Worm (Caenorhabditis elegans): ENCODE results near the gene srh-194.

Gene srh-194

DNA sequence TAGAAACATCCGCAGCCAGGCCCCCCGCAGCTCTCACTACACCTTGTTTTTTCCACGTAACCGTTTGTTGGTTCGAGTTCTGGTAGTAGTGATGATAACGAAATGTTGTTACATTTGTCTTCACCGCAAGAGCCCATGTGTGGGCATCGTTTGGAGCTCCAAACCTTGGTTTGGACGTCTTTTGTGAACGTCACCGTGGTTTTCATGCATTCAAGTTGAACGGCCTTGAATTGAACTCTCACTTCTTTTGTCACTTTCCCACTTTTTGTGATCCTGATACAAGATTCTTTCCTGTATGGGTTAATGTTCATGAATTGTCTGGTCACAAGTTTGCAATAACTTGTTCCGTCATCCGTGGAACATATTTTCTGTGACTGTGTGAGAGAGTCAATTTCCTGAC is 10.5 kb upstream of the srh-194 start:
- TF ChIP-seq R02D3.7 (tag; optimal IDR thresholded peaks at IDR 0.05) (no peak), mab-5 (tag; optimal IDR thresholded peaks at IDR 0.05) (no peak), egl-27 (tag; optimal IDR thresholded peaks at IDR 0.05) (no peak), elt-1 (tag; optimal IDR thresholded peaks at IDR 0.05) (no peak), elt-3 (tag; optimal IDR thresholded peaks at IDR 0.05) (no peak), nhr-25 (tag; optimal IDR thresholded peaks at IDR 0.05) (no peak), gmeb-1 (tag; optimal IDR thresholded peaks at IDR 0.05) (no peak), ztf-4 (tag; optimal IDR thresholded peaks at IDR 0.05) (no peak), C34F6.9 (tag; optimal IDR thresholded peaks at IDR 0.05) (no peak), ceh-16 (tag; optimal IDR thresholded peaks at IDR 0.05) (no peak), mbf-1 (tag; optimal IDR thresholded peaks at IDR 0.05) (no peak), Y55F3AM.14 (GFP tag; optimal IDR thresholded peaks at IDR 0.05) (no peak), nhr-11 (tag; optimal IDR thresholded peaks at IDR 0.05) (no peak), ceh-82 (tag; optimal IDR thresholded peaks at IDR 0.05) (no peak), ama-1 (optimal IDR thresholded peaks at IDR 0.05) (no peak), dmd-4 (tag; optimal IDR thresholded peaks at IDR 0.05) (no peak), sma-3 (GFP tag; optimal IDR thresholded peaks at IDR 0.05) (no peak), nhr-23 (tag; optimal IDR thresholded peaks at IDR 0.05) (no peak), nhr-10 (tag; optimal IDR thresholded peaks at IDR 0.05) (no peak)

DNA sequence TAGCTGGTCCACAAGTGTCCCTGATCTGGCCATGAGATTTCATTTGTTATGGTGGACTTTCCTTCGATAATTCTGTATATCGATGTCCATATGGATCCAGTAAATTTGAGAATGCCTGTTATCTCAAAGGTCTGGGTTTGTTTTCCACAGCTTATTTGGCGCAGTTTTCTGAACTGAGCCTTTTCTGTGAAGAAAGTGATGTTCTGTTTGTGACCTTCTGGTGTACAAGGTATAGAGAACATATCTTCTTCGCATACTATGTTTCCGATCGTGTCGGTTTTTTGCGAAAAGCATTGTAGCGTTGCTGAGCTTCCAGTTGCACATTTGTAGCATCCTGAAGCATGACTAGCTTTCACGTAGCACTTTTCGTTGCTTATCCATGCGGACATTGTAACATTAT is 9.5 kb upstream of the srh-194 start:
- no peak for TF ChIP-seq Y55F3AM.14 (GFP tag; optimal IDR thresholded peaks at IDR 0.05)
- TF ChIP-seq unc-39 (tag; optimal IDR thresholded peaks at IDR 0.05) = no peak
- TF ChIP-seq unc-55 (GFP tag; optimal IDR thresholded peaks at IDR 0.05) = no peak
- TF ChIP-seq dmd-4 (tag; optimal IDR thresholded peaks at IDR 0.05) = no peak

DNA sequence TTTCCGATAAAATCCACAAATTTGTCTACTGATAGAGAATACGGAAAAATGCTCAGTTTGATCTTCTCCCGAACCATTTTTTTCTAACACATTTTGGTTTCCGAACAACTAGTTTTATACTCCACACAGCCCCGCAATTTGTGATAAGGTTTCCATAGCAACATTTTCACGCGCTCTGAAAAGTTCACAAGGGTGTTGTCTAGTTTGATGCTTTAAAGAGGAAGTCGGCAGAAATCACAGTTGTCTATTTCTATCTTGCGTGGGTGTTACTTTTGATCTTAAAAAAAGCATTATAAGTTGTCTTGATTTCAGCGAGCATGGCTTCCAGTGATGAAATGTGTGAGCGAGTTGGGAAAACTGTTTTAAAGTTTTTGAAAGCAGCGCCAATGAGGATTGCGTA is 6.4 kb upstream of the srh-194 start, which contains the start of gene ZC132.3:
Gene ZC132.3, minus strand, starts transcription at position 101 of the 400 bp plus-strand sequence.
- TF ChIP-seq elt-1 (tag; optimal IDR thresholded peaks at IDR 0.05) (no peak), nhr-129 (tag; optimal IDR thresholded peaks at IDR 0.05) (no peak), mdl-1 (tag; optimal IDR thresholded peaks at IDR 0.05) (no peak), mab-5 (tag; optimal IDR thresholded peaks at IDR 0.05) (no peak), unc-55 (GFP tag; optimal IDR thresholded peaks at IDR 0.05) (no peak), nhr-237 (tag; optimal IDR thresholded peaks at IDR 0.05) (no peak), skn-1 (tag; optimal IDR thresholded peaks at IDR 0.05) (no peak), nhr-21 (tag; optimal IDR thresholded peaks at IDR 0.05) (no peak), ztf-11 (tag; optimal IDR thresholded peaks at IDR 0.05) (no peak), ama-1 (optimal IDR thresholded peaks at IDR 0.05) (no peak), ceh-16 (tag; optimal IDR thresholded peaks at IDR 0.05) (no peak), C34F6.9 (tag; optimal IDR thresholded peaks at IDR 0.05) (no peak), alr-1 (tag; optimal IDR thresholded peaks at IDR 0.05) (no peak), lin-13 (GFP tag; optimal IDR thresholded peaks at IDR 0.05) (no peak), nhr-6 (tag; optimal IDR thresholded peaks at IDR 0.05) (no peak), unc-62 (GFP tag; optimal IDR thresholded peaks at IDR 0.05) (no peak), nhr-11 (tag; optimal IDR thresholded peaks at IDR 0.05) (no peak), sem-4 (tag; optimal IDR thresholded peaks at IDR 0.05) (no peak), nhr-12 (tag; optimal IDR thresholded peaks at IDR 0.05) (no peak)

DNA sequence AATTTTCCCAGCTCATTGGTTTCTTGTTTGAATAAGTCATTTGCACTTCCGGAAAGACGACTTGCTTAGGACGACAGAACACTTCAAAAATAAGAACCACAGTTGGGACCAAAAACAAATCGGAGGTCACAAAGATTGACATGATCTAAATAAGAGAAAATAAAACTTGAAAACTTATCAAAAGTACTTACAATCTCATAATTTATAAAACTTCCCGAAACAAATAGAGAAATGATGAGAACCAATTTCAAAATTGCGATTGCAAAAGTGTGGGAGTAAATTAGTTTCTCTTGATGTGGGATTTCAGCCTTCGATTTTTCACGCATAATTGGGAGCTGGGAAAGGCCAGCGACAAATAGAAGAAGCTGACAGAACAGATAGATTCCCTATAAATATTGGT is 5.3 kb upstream of the srh-194 start, which contains the start of gene ZC132.11:
Gene ZC132.11, minus strand, starts transcription at position 101 of the 400 bp plus-strand sequence.
- TF ChIP-seq ama-1 (optimal IDR thresholded peaks at IDR 0.05) = no peak
- no peak for TF ChIP-seq lin-13 (GFP tag; optimal IDR thresholded peaks at IDR 0.05)
- TF ChIP-seq sma-3 (GFP tag; optimal IDR thresholded peaks at IDR 0.05) = no peak
- TF ChIP-seq nhr-21 (tag; optimal IDR thresholded peaks at IDR 0.05) = no peak
- no peak for TF ChIP-seq gmeb-1 (tag; optimal IDR thresholded peaks at IDR 0.05)
- no peak for TF ChIP-seq Y55F3AM.14 (GFP tag; optimal IDR thresholded peaks at IDR 0.05)
- TF ChIP-seq nhr-6 (tag; optimal IDR thresholded peaks at IDR 0.05) = no peak
- TF ChIP-seq ceh-82 (tag; optimal IDR thresholded peaks at IDR 0.05) = no peak
- TF ChIP-seq ceh-16 (tag; optimal IDR thresholded peaks at IDR 0.05) = no peak
- no peak for TF ChIP-seq ztf-1 (GFP tag; conservative IDR thresholded peaks at IDR 0.05)
- TF ChIP-seq elt-1 (tag; optimal IDR thresholded peaks at IDR 0.05) = no peak
- no peak for TF ChIP-seq ZK546.5 (tag; optimal IDR thresholded peaks at IDR 0.05)
- TF ChIP-seq nhr-23 (tag; optimal IDR thresholded peaks at IDR 0.05) = no peak
- no peak for TF ChIP-seq lsy-2 (tag; optimal IDR thresholded peaks at IDR 0.05)
- no peak for TF ChIP-seq R02D3.7 (tag; optimal IDR thresholded peaks at IDR 0.05)
- TF ChIP-seq F13H6.1 (tag; optimal IDR thresholded peaks at IDR 0.05) = no peak
- TF ChIP-seq nhr-25 (tag; optimal IDR thresholded peaks at IDR 0.05) = no peak
- no peak for TF ChIP-seq lin-11 (tag; optimal IDR thresholded peaks at IDR 0.05)
